Worm (Caenorhabditis elegans): ENCODE results near the gene ugt-67.

DNA sequence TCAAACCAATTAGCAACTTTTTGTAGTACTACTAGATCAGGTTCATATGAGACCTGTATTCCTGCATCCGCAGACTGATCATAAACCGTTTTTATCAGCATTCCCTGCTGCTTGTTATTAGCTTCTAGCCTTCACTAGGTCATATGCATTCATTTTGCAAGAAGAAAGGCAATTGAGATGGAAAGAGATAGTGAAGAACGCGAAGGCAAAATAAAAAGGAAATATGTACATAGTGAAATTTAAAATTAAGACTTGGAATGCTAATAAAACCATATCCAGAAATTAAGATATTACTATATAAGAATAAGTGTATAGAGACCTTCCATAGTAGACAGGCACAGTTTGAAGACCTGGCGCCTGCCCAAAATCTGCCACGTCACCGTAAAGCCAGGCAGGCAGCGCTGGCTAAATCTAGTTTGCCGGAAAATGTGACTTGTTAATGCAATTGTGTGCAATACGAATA is 19.5 kb downstream of the ugt-67 start, which contains the start of the genes C02E7.8 and srh-23:
- TF ChIP-seq egl-27 (tag; optimal IDR thresholded peaks at IDR 0.05) (no peak), ztf-4 (tag; optimal IDR thresholded peaks at IDR 0.05) (no peak), R02D3.7 (tag; optimal IDR thresholded peaks at IDR 0.05) (no peak), jun-1 (tag; optimal IDR thresholded peaks at IDR 0.05) (no peak), tbx-2 (tag; optimal IDR thresholded peaks at IDR 0.05) (no peak), fos-1 (tag; optimal IDR thresholded peaks at IDR 0.05) (no peak), elt-2 (tag; optimal IDR thresholded peaks at IDR 0.05) (no peak), zag-1 (tag; optimal IDR thresholded peaks at IDR 0.05) (no peak), snpc-4 (tag; optimal IDR thresholded peaks at IDR 0.05) (no peak), unc-62 (GFP tag; optimal IDR thresholded peaks at IDR 0.05) (no peak), elt-1 (tag; optimal IDR thresholded peaks at IDR 0.05) (no peak), unc-39 (tag; optimal IDR thresholded peaks at IDR 0.05) (no peak), aly-2 (tag; optimal IDR thresholded peaks at IDR 0.05) (no peak)

All from whole organism, L3 larva.